Worm (Caenorhabditis elegans) whole organism, L3 larva: ENCODE results near the gene srx-26.

Source experiments
- ZK546.5 ChIP-seq: sonication (generic microtip); optimal IDR thresholded peaks from 2 replicates; lab custom pipeline; 2017; ENCODE audit warnings: missing biosample characterization, missing genetic modification characterization
- aly-2 ChIP-seq: fragments of 150-350 bp; optimal IDR thresholded peaks from 2 replicates; lab custom pipeline; 2014; ENCODE audit warnings: missing biosample characterization, missing genetic modification characterization
- ceh-82 ChIP-seq: fragments of 150-350 bp; optimal IDR thresholded peaks from 2 replicates; lab custom pipeline; 2014; ENCODE audit warnings: missing biosample characterization, missing genetic modification characterization
- daf-12 ChIP-seq: fragments of 150-350 bp; optimal IDR thresholded peaks from 2 replicates; lab custom pipeline; 2014; ENCODE audit warnings: missing biosample characterization, missing genetic modification reagents, missing genetic modification characterization
- egl-5 ChIP-seq: fragments of 150-350 bp; optimal IDR thresholded peaks from 2 replicates; lab custom pipeline; 2017; ENCODE audit warnings: missing biosample characterization, missing genetic modification reagents, missing genetic modification characterization, inconsistent platforms
- elt-2 ChIP-seq: sonication (generic microtip); optimal IDR thresholded peaks from 2 replicates; lab custom pipeline; 2016; ENCODE audit warnings: missing genetic modification reagents, mild to moderate bottlenecking, missing genetic modification characterization, missing compliant biosample characterization
- elt-3 ChIP-seq, 3 experiments: fragments of 150-350 bp in 1 of 3; sonication (generic microtip) in 2 of 3; optimal IDR thresholded peaks; 2 replicates in 2 of 3; 4 replicates in 1 of 3; lab custom pipeline; 2014 to 2017; ENCODE audit warnings: missing biosample characterization in 3 of 3, missing genetic modification characterization in 3 of 3
- eor-1 ChIP-seq, 2 experiments: fragments of 150-350 bp; optimal IDR thresholded peaks; 2 replicates each; lab custom pipeline; 2014 to 2018; ENCODE audit warnings: missing biosample characterization in 2 of 2, missing genetic modification characterization in 2 of 2
- fkh-10 ChIP-seq: sonication (generic microtip); optimal IDR thresholded peaks from 2 replicates; lab custom pipeline; 2017; ENCODE audit warnings: missing biosample characterization, missing genetic modification reagents, missing genetic modification characterization
- fos-1 ChIP-seq: fragments of 150-350 bp; optimal IDR thresholded peaks from 2 replicates; lab custom pipeline; 2014; ENCODE audit warnings: missing biosample characterization, missing genetic modification characterization
- hmg-11 ChIP-seq: sonication (generic microtip); optimal IDR thresholded peaks from 2 replicates; lab custom pipeline; 2016; ENCODE audit warnings: missing genetic modification characterization, missing compliant biosample characterization
- jun-1 ChIP-seq: fragments of 150-350 bp; optimal IDR thresholded peaks from 2 replicates; lab custom pipeline; 2014; ENCODE audit warnings: missing biosample characterization, missing genetic modification reagents, missing genetic modification characterization
- lin-15B ChIP-seq: fragments of 150-350 bp; optimal IDR thresholded peaks from 2 replicates; lab custom pipeline; 2014; ENCODE audit warnings: missing biosample characterization, missing genetic modification characterization
- lin-39 ChIP-seq: fragments of 150-350 bp; optimal IDR thresholded peaks from 2 replicates; lab custom pipeline; 2018; ENCODE audit warnings: missing biosample characterization, missing genetic modification reagents, missing genetic modification characterization
- mml-1 ChIP-seq: fragments of 150-350 bp; sonication (generic microtip); optimal IDR thresholded peaks from 3 replicates; lab custom pipeline; 2014; ENCODE audit warnings: missing biosample characterization, missing genetic modification characterization
- nfya-1 ChIP-seq: sonication (generic microtip); optimal IDR thresholded peaks from 2 replicates; lab custom pipeline; 2017; ENCODE audit warnings: missing genetic modification characterization, mild to moderate bottlenecking, missing compliant biosample characterization, antibody characterized with exemption, moderate library complexity; ENCODE audit not compliant: insufficient read depth
- nhr-23 ChIP-seq: fragments of 150-350 bp; optimal IDR thresholded peaks from 2 replicates; lab custom pipeline; 2014; ENCODE audit warnings: missing biosample characterization, missing genetic modification reagents, missing genetic modification characterization
- nhr-237 ChIP-seq: fragments of 150-350 bp; optimal IDR thresholded peaks from 2 replicates; lab custom pipeline; 2014; ENCODE audit warnings: missing biosample characterization, missing genetic modification characterization
- nhr-25 ChIP-seq: sonication (generic microtip); optimal IDR thresholded peaks from 2 replicates; lab custom pipeline; 2017; ENCODE audit warnings: missing biosample characterization, missing genetic modification characterization
- nhr-28 ChIP-seq: fragments of 150-350 bp; optimal IDR thresholded peaks from 2 replicates; lab custom pipeline; 2014; ENCODE audit warnings: missing biosample characterization, missing genetic modification characterization
- nhr-43 ChIP-seq: sonication (generic microtip); optimal IDR thresholded peaks from 2 replicates; lab custom pipeline; 2016; ENCODE audit warnings: mild to moderate bottlenecking, missing genetic modification characterization, missing compliant biosample characterization; ENCODE audit not compliant: poor library complexity, severe bottlenecking
- nhr-76 ChIP-seq: fragments of 150-350 bp; sonication (generic microtip); optimal IDR thresholded peaks from 5 replicates; lab custom pipeline; 2014; ENCODE audit warnings: missing biosample characterization, missing genetic modification characterization
- pha-4 ChIP-seq: fragments of 150-350 bp; optimal IDR thresholded peaks from 2 replicates; lab custom pipeline; 2014; ENCODE audit warnings: missing biosample characterization, missing genetic modification reagents, missing genetic modification characterization
- sea-2 ChIP-seq: fragments of 150-350 bp; sonication (generic microtip); optimal IDR thresholded peaks from 4 replicates; lab custom pipeline; 2014; ENCODE audit warnings: missing biosample characterization, missing genetic modification reagents, missing genetic modification characterization
- skn-1 ChIP-seq: fragments of 150-350 bp; optimal IDR thresholded peaks from 2 replicates; lab custom pipeline; 2014; ENCODE audit warnings: missing biosample characterization, missing genetic modification characterization
- snpc-4 ChIP-seq: fragments of 150-350 bp; optimal IDR thresholded peaks from 2 replicates; lab custom pipeline; 2014; ENCODE audit warnings: missing biosample characterization, missing genetic modification characterization
- tbx-2 ChIP-seq: sonication (generic microtip); optimal IDR thresholded peaks from 2 replicates; lab custom pipeline; 2016; ENCODE audit warnings: mild to moderate bottlenecking, missing genetic modification characterization, missing compliant biosample characterization
- unc-62 ChIP-seq: fragments of 150-350 bp; sonication (generic microtip); optimal IDR thresholded peaks from 4 replicates; lab custom pipeline; 2014; ENCODE audit warnings: missing biosample characterization, missing genetic modification reagents, missing genetic modification characterization
- zag-1 ChIP-seq: fragments of 150-350 bp; optimal IDR thresholded peaks from 2 replicates; lab custom pipeline; 2014; ENCODE audit warnings: missing biosample characterization, missing genetic modification characterization
- ztf-11 ChIP-seq: fragments of 150-350 bp; optimal IDR thresholded peaks from 2 replicates; lab custom pipeline; 2014; ENCODE audit warnings: missing biosample characterization, missing genetic modification characterization
- ztf-4 ChIP-seq: fragments of 150-350 bp; optimal IDR thresholded peaks from 2 replicates; lab custom pipeline; 2014; ENCODE audit warnings: missing biosample characterization, missing genetic modification characterization

Gene srx-26

DNA sequence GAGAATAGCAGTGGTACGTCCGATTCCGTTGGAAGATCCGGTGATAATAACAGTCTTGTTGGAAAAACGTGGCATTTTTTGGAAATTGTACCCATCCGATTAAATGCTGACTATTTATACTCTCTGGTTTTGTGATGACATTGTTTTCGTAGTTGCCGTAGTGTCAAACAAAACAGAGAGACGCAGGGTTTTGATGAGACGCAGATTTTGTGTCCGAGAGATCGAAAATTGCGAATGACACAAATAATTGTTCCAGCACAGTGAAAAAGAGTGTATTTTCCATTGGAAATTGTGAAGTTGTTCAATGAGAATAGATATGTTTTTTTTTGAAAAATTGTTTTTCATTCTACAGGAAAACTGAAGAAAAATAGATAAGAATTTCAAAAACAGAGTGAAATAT lies 10.2 kb upstream of the srx-26 start, which contains the start of gene R05D8.7:
Gene R05D8.7 (minus strand): TSS at position 104 of the 400 bp plus-strand sequence.
- no peak for TF ChIP-seq ztf-4 (tag; lab: Kevin White, UChicago)
- TF ChIP-seq mml-1 (tag; lab: Kevin White, UChicago) = no peak
- TF ChIP-seq nfya-1 (tag; lab: Kevin White, UChicago) = no peak
- TF ChIP-seq aly-2 (tag; lab: Kevin White, UChicago) = no peak
- no peak for TF ChIP-seq sea-2 (GFP tag; lab: Kevin White, UChicago)
- no peak for TF ChIP-seq tbx-2 (tag; lab: Kevin White, UChicago)
- TF ChIP-seq hmg-11 = no peak
- no peak for TF ChIP-seq ZK546.5
- TF ChIP-seq fos-1 (tag; lab: Kevin White, UChicago) = no peak
- no peak for TF ChIP-seq eor-1 (tag; optimal IDR thresholded peaks at IDR 0.05; lab: Kevin White, UChicago)
- no peak for TF ChIP-seq nhr-23 (tag; lab: Kevin White, UChicago)
- no peak for TF ChIP-seq ceh-82 (tag; lab: Kevin White, UChicago)
- TF ChIP-seq daf-12 (tag; lab: Kevin White, UChicago) = no peak
- TF ChIP-seq unc-62 (GFP tag; lab: Kevin White, UChicago) = no peak
- TF ChIP-seq elt-2 = no peak
- no peak for TF ChIP-seq nhr-43 (tag; lab: Kevin White, UChicago)
- TF ChIP-seq ztf-11 = no peak
- TF ChIP-seq, all 47 proteins: peak for 0

DNA sequence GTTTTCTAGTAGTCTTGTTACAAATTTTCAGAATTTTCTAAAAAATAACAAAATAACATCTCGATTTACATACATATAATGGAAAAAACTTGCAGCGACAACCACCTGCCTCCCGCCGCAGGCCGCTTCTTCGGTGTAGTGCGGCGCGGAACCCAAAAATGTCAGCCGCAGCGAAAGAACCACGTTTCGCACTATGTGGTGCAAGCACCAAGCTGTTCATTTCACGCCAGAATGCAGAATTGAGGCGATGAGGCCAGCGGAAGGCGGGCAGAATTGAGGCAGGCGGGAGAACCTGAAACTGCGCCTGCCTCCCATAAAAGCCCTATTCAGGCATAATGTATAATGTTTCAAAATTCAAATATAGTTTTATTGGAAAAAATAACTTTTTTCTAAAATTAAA lies 8.6 kb upstream of the srx-26 start:
- TF ChIP-seq elt-3 (tag; optimal IDR thresholded peaks at IDR 0.05; lab: Kevin White, UChicago) = no peak
- TF ChIP-seq mml-1 (tag; lab: Kevin White, UChicago) = no peak

DNA sequence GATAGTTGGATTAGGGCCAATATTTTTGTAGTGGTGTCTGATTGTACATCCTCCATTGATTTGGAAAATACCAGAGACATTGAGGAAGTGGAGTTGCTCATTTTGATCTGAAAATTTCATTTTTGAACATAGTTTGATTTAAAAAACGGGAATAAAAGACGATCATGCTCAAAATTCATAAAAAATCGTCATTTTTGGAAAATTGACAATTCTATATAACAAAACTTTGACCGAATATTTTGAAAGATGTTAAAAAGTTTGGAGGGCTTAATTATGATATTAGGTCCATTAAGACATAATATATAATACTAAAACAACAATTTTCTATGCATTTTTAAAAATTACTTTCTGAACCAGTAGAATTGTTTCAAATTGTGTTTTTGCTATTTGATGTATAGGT lies 6.5 kb upstream of the srx-26 start, which contains the start of gene srg-58:
Gene srg-58 (minus strand): TSS at position 101 of the 400 bp plus-strand sequence.
- TF ChIP-seq nhr-76 (no peak), nfya-1 (tag; lab: Kevin White, UChicago) (no peak), unc-62 (GFP tag; lab: Kevin White, UChicago) (no peak)

DNA sequence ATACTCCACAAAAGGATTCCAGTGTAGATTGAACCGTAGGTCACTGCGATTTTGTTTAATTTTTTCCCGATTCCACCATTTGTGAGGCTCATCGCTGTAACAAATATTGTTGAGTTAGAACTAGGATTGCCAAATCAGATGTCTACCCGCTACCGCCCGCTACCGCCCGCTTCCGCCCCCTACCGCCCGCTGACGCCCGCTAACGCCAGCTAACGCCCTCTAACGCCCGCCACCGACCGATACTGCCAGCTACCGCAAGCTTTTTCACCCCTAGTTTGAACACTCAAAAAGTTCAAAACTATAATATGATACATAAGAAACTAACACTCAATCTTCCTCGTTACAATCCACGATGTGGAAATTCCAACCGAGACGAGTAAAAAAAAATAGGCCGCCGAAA lies 5.5 kb upstream of the srx-26 start:
- no peak for TF ChIP-seq ztf-11
- TF ChIP-seq jun-1 (tag; lab: Kevin White, UChicago) = no peak
- TF ChIP-seq zag-1 = no peak
- TF ChIP-seq mml-1 (tag; lab: Kevin White, UChicago) = no peak
- TF ChIP-seq elt-3 (tag; optimal IDR thresholded peaks at IDR 0.05; lab: Kevin White, UChicago) = no peak

DNA sequence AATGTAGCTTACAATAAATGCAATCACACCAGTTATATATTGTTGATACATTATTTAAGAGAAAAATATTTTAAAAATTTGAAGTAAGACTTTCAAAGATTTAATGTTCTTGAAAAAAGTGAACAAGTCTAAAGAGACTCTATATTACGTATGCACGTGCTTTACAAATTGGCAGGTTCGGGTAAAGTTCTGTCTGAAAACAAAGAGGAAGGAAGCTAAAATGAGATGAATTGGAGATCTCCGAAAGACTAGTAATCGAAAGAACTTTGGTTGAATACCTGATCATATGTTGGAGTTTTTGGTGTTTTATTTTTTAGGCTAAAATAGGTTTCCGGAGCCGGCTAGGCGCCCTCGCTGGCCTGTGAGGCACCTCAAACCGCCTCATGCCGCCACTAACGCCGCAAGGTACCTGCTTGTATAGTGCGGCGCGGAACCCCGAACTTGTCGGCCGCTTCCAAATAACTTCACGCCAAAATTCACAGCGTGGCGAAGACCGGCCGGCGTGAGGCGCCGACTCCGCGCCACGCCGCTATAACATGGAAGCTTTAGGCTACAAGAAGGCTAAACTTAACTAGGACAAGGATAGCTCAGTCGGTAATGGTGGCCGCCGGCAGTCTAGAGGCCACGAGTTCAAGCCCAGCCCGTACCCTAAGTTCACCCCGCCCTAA lies 4.5 kb upstream of the srx-26 start, which contains the start of gene srx-28:
Gene srx-28 (minus strand): TSS at position 51 of the 668 bp plus-strand sequence.
- TF ChIP-seq aly-2 (tag; lab: Kevin White, UChicago) = no peak
- TF ChIP-seq lin-39 = no peak
- TF ChIP-seq ztf-4 (tag; lab: Kevin White, UChicago) = no peak
- TF ChIP-seq eor-1 (tag; optimal IDR thresholded peaks at IDR 0.05; lab: Kevin White, UChicago) = no peak
- no peak for TF ChIP-seq snpc-4 (tag; lab: Kevin White, UChicago)
- TF ChIP-seq mml-1 (tag; lab: Kevin White, UChicago) = no peak
- TF ChIP-seq ZK546.5 = no peak
- no peak for TF ChIP-seq nhr-25 (tag; lab: Kevin White, UChicago)
- TF ChIP-seq nhr-28 (tag; lab: Kevin White, UChicago) = no peak
- no peak for TF ChIP-seq fkh-10
- TF ChIP-seq nhr-237 (tag; lab: Kevin White, UChicago) = no peak
- no peak for TF ChIP-seq elt-3 (tag; optimal IDR thresholded peaks at IDR 0.05; lab: Kevin White, UChicago)
- no peak for TF ChIP-seq ztf-11

DNA sequence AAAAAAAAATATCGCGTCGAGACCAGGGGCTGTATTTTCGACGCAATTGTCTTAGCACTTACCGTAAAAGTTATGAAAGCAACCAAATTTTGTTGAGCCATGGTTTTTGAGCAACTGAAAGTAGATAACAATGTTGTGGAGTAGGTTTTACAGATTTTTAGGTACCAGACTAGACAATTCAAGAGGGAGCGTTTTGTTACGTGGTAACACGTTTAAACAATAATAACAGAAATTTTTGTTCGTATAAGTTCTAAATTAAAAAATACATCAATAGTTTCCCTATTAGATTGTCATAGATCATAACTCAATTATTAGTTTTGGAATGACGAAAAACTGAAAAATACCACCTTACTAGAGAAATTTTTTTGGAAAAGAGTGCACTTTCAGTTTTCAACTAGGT lies 2.9 kb downstream of the srx-26 start, which contains the start of gene srx-24:
Gene srx-24 (minus strand): TSS at position 101 of the 400 bp plus-strand sequence.
- TF ChIP-seq pha-4 (no peak), nhr-28 (tag; lab: Kevin White, UChicago) (no peak), skn-1 (tag; lab: Kevin White, UChicago) (no peak), lin-15B (no peak), nhr-43 (tag; lab: Kevin White, UChicago) (no peak), egl-5 (tag; lab: Kevin White, UChicago) (no peak), sea-2 (GFP tag; lab: Kevin White, UChicago) (no peak), nhr-25 (tag; lab: Kevin White, UChicago) (no peak)
